Fruit fly (Drosophila melanogaster) whole organism, prepupa: ENCODE data around the gene CG2124.

ENCODE experiments used
- Blimp-1 ChIP-seq: fragments of 200-800 bp; sonication (Bioruptor generic); optimal IDR thresholded peaks from 3 replicates; lab custom pipeline; 2017; ENCODE audit warnings: missing biosample characterization, missing genetic modification characterization, mild to moderate bottlenecking, moderate library complexity, missing genetic modification reagents
- CG10669 ChIP-seq: fragments of 200-800 bp; sonication (Bioruptor generic); optimal IDR thresholded peaks from 3 replicates; lab custom pipeline; 2018; ENCODE audit warnings: missing biosample characterization, mild to moderate bottlenecking, missing genetic modification characterization, moderate library complexity
- CG11294 ChIP-seq: fragments of 200-800 bp; sonication (Bioruptor generic); IDR thresholded peaks from 2 replicates; pipeline ENCODE4 v1.3.6; 2022; ENCODE audit warnings: missing biosample characterization, missing genetic modification characterization
- CG11762 ChIP-seq: fragments of 200-800 bp; sonication (Bioruptor generic); optimal IDR thresholded peaks from 3 replicates; lab custom pipeline; 2016; ENCODE audit warnings: missing biosample characterization, missing genetic modification characterization; ENCODE audit not compliant: insufficient read depth
- CG11902 ChIP-seq: fragments of 200-800 bp; sonication (Bioruptor generic); optimal IDR thresholded peaks from 3 replicates; lab custom pipeline; 2016; ENCODE audit warnings: missing biosample characterization, missing genetic modification characterization
- CG15336 ChIP-seq: fragments of 200-800 bp; sonication (Bioruptor generic); IDR thresholded peaks from 2 replicates; pipeline ENCODE4 v1.3.6; 2022; ENCODE audit warnings: missing biosample characterization, missing genetic modification characterization
- CG1621 ChIP-seq: fragments of 200-800 bp; sonication (Bioruptor generic); optimal IDR thresholded peaks from 3 replicates; lab custom pipeline; 2018; ENCODE audit warnings: missing biosample characterization, mild to moderate bottlenecking, missing genetic modification characterization
- CG16779 ChIP-seq: fragments of 200-800 bp; sonication (Bioruptor generic); optimal IDR thresholded peaks from 3 replicates; lab custom pipeline; 2017; ENCODE audit warnings: missing biosample characterization, mild to moderate bottlenecking, missing genetic modification characterization
- CG3032 ChIP-seq: fragments of 200-800 bp; optimal IDR thresholded peaks from 2 replicates; lab custom pipeline; 2019; ENCODE audit warnings: missing biosample characterization, mild to moderate bottlenecking, missing genetic modification characterization, moderate library complexity
- CG31627 ChIP-seq: fragments of 200-800 bp; sonication (Bioruptor generic); optimal IDR thresholded peaks from 3 replicates; lab custom pipeline; 2016; ENCODE audit warnings: missing biosample characterization, missing genetic modification characterization
- CG32006 ChIP-seq: fragments of 200-800 bp; sonication (Bioruptor generic); optimal IDR thresholded peaks from 3 replicates; lab custom pipeline; 2017; ENCODE audit warnings: missing biosample characterization, mild to moderate bottlenecking, missing genetic modification characterization
- CG34406 ChIP-seq: fragments of 200-800 bp; sonication (Bioruptor generic); optimal IDR thresholded peaks from 3 replicates; lab custom pipeline; 2016; ENCODE audit warnings: missing biosample characterization, missing genetic modification characterization
- CG3919 ChIP-seq: fragments of 200-800 bp; sonication (Bioruptor generic); optimal IDR thresholded peaks from 3 replicates; lab custom pipeline; 2016; ENCODE audit warnings: missing biosample characterization, missing genetic modification characterization
- CG4318 ChIP-seq: fragments of 200-800 bp; sonication (Bioruptor generic); optimal IDR thresholded peaks from 3 replicates; lab custom pipeline; 2017; ENCODE audit warnings: missing biosample characterization, mild to moderate bottlenecking, missing genetic modification characterization
- CG6163 ChIP-seq: fragments of 200-800 bp; sonication (Bioruptor generic); IDR thresholded peaks from 3 replicates; pipeline ENCODE4 v1.3.6; 2022; ENCODE audit warnings: missing biosample characterization, missing genetic modification characterization
- CG6276 ChIP-seq: fragments of 200-800 bp; sonication (Bioruptor generic); optimal IDR thresholded peaks from 2 replicates; lab custom pipeline; 2017; ENCODE audit warnings: missing biosample characterization, mild to moderate bottlenecking, missing genetic modification characterization
- CG6792 ChIP-seq: fragments of 200-800 bp; sonication (Bioruptor generic); optimal IDR thresholded peaks from 3 replicates; lab custom pipeline; 2016; ENCODE audit warnings: missing biosample characterization, missing genetic modification characterization
- CG6808 ChIP-seq: fragments of 200-800 bp; sonication (Bioruptor generic); optimal IDR thresholded peaks from 3 replicates; lab custom pipeline; 2017; ENCODE audit warnings: missing biosample characterization, missing genetic modification characterization, mild to moderate bottlenecking, moderate library complexity, missing genetic modification reagents
- CG6854 ChIP-seq: fragments of 200-800 bp; sonication (Bioruptor generic); optimal IDR thresholded peaks from 2 replicates; lab custom pipeline; 2017; ENCODE audit warnings: missing biosample characterization, mild to moderate bottlenecking, missing genetic modification characterization
- CG7368 ChIP-seq: fragments of 200-800 bp; sonication (Bioruptor generic); optimal IDR thresholded peaks from 3 replicates; lab custom pipeline; 2016; ENCODE audit warnings: missing biosample characterization, missing genetic modification characterization
- CG8119 ChIP-seq: fragments of 200-800 bp; sonication (Bioruptor generic); IDR thresholded peaks from 3 replicates; pipeline ENCODE4 v1.3.6; 2022; ENCODE audit warnings: missing biosample characterization, missing genetic modification characterization
- CG8319 ChIP-seq: fragments of 200-800 bp; sonication (Bioruptor generic); optimal IDR thresholded peaks from 3 replicates; lab custom pipeline; 2016; ENCODE audit warnings: missing biosample characterization, missing genetic modification characterization
- CG8632 ChIP-seq: fragments of 200-800 bp; sonication (Bioruptor generic); optimal IDR thresholded peaks from 3 replicates; lab custom pipeline; 2016; ENCODE audit warnings: missing biosample characterization, missing genetic modification characterization
- CG9139 ChIP-seq: fragments of 200-800 bp; sonication (Bioruptor generic); optimal IDR thresholded peaks from 3 replicates; lab custom pipeline; 2017; ENCODE audit warnings: missing biosample characterization, mild to moderate bottlenecking, missing genetic modification characterization
- Eip78C ChIP-seq: fragments of 200-800 bp; sonication (Bioruptor generic); peaks from one replicate; lab custom pipeline; 2016; ENCODE audit warnings: missing biosample characterization, missing genetic modification characterization
- Ets21C ChIP-seq: fragments of 200-800 bp; sonication (Bioruptor generic); optimal IDR thresholded peaks from 3 replicates; lab custom pipeline; 2016; ENCODE audit warnings: missing biosample characterization, missing genetic modification characterization
- Ets96B ChIP-seq: fragments of 200-800 bp; optimal IDR thresholded peaks from 2 replicates; lab custom pipeline; 2019; ENCODE audit warnings: missing biosample characterization, mild to moderate bottlenecking, missing genetic modification characterization, moderate library complexity
- Hr38 ChIP-seq: sonication (Bioruptor generic); optimal IDR thresholded peaks from 2 replicates; lab custom pipeline; 2016; ENCODE audit warnings: missing biosample characterization, missing genetic modification characterization
- Hr39 ChIP-seq: fragments of 200-800 bp; sonication (Bioruptor generic); optimal IDR thresholded peaks from 2 replicates; lab custom pipeline; 2016; ENCODE audit warnings: missing biosample characterization, missing genetic modification characterization
- Lpt ChIP-seq: fragments of 200-800 bp; sonication (Bioruptor generic); optimal IDR thresholded peaks from 3 replicates; lab custom pipeline; 2016; ENCODE audit warnings: missing biosample characterization, missing genetic modification characterization
- Met ChIP-seq: fragments of 200-800 bp; sonication (Bioruptor generic); optimal IDR thresholded peaks from 3 replicates; lab custom pipeline; 2016; ENCODE audit warnings: missing biosample characterization, missing genetic modification characterization
- Smox ChIP-seq: fragments of 200-800 bp; sonication (Bioruptor generic); optimal IDR thresholded peaks from 3 replicates; lab custom pipeline; 2016; ENCODE audit warnings: missing biosample characterization, missing genetic modification characterization
- Sox102F ChIP-seq: fragments of 200-800 bp; sonication (Bioruptor generic); optimal IDR thresholded peaks from 2 replicates; lab custom pipeline; 2016; ENCODE audit warnings: missing biosample characterization, mild to moderate bottlenecking, missing genetic modification characterization
- Sox14 ChIP-seq: fragments of 200-800 bp; sonication (Bioruptor generic); optimal IDR thresholded peaks from 3 replicates; lab custom pipeline; 2016; ENCODE audit warnings: missing biosample characterization, missing genetic modification characterization
- Sox15 ChIP-seq: fragments of 200-800 bp; sonication (Bioruptor generic); optimal IDR thresholded peaks from 3 replicates; lab custom pipeline; 2016; ENCODE audit warnings: missing biosample characterization, missing genetic modification characterization
- achi ChIP-seq: fragments of 200-800 bp; sonication (Bioruptor generic); optimal IDR thresholded peaks from 3 replicates; lab custom pipeline; 2016; ENCODE audit warnings: missing biosample characterization, missing genetic modification characterization
- acj6 ChIP-seq: fragments of 200-800 bp; sonication (Bioruptor generic); optimal IDR thresholded peaks from 3 replicates; lab custom pipeline; 2016; ENCODE audit warnings: missing biosample characterization, missing genetic modification characterization
- cyc ChIP-seq: fragments of 200-800 bp; sonication (Bioruptor generic); optimal IDR thresholded peaks from 3 replicates; lab custom pipeline; 2016; ENCODE audit warnings: missing biosample characterization, missing genetic modification characterization
- dac ChIP-seq: fragments of 200-800 bp; sonication (Bioruptor generic); optimal IDR thresholded peaks from 2 replicates; lab custom pipeline; 2017; ENCODE audit warnings: missing biosample characterization, mild to moderate bottlenecking, missing genetic modification characterization
- eg ChIP-seq: fragments of 200-800 bp; sonication (Bioruptor generic); IDR thresholded peaks from 3 replicates; pipeline ENCODE4 v1.3.6; 2022; ENCODE audit warnings: missing biosample characterization, missing genetic modification characterization
- esn ChIP-seq: fragments of 200-800 bp; sonication (Bioruptor generic); optimal IDR thresholded peaks from 2 replicates; lab custom pipeline; 2016; ENCODE audit warnings: missing biosample characterization, mild to moderate bottlenecking, missing genetic modification characterization, moderate library complexity
- fkh ChIP-seq: fragments of 200-800 bp; sonication (Bioruptor generic); optimal IDR thresholded peaks from 3 replicates; lab custom pipeline; 2017; ENCODE audit warnings: missing biosample characterization, mild to moderate bottlenecking, missing genetic modification characterization, moderate library complexity
- lz ChIP-seq: fragments of 200-800 bp; sonication (Bioruptor generic); optimal IDR thresholded peaks from 3 replicates; lab custom pipeline; 2016; ENCODE audit warnings: missing biosample characterization, missing genetic modification characterization
- net ChIP-seq: fragments of 200-800 bp; sonication (Bioruptor generic); optimal IDR thresholded peaks from 3 replicates; lab custom pipeline; 2016; ENCODE audit warnings: missing biosample characterization, missing genetic modification characterization
- pdm3 ChIP-seq: fragments of 200-800 bp; sonication (Bioruptor generic); optimal IDR thresholded peaks from 3 replicates; lab custom pipeline; 2016; ENCODE audit warnings: missing biosample characterization, missing genetic modification characterization
- salr ChIP-seq, 2 experiments: fragments of 200-800 bp; sonication (Bioruptor generic); optimal IDR thresholded peaks; 3 replicates each; lab custom pipeline; 2016 to 2018; ENCODE audit warnings: missing biosample characterization in 2 of 2, missing genetic modification characterization in 2 of 2, mild to moderate bottlenecking in 1 of 2
- spab ChIP-seq: fragments of 200-800 bp; sonication (Bioruptor generic); optimal IDR thresholded peaks from 2 replicates; lab custom pipeline; 2017; ENCODE audit warnings: missing biosample characterization, mild to moderate bottlenecking, missing genetic modification characterization, missing genetic modification reagents
- ss ChIP-seq, 2 experiments: fragments of 200-800 bp; sonication (Bioruptor generic); optimal IDR thresholded peaks; 2 replicates in 1 of 2; 3 replicates in 1 of 2; lab custom pipeline; 2017 to 2018; ENCODE audit warnings: mild to moderate bottlenecking in 2 of 2, missing biosample characterization in 2 of 2, missing genetic modification characterization in 2 of 2, moderate library complexity in 1 of 2
- svp ChIP-seq: fragments of 200-800 bp; sonication (Bioruptor generic); peaks from one replicate; lab custom pipeline; 2016; ENCODE audit warnings: missing biosample characterization, missing genetic modification characterization
- topi ChIP-seq: fragments of 200-800 bp; sonication (Bioruptor generic); optimal IDR thresholded peaks from 3 replicates; lab custom pipeline; 2016; ENCODE audit warnings: missing biosample characterization, missing genetic modification characterization
- vri ChIP-seq: fragments of 200-800 bp; sonication (Bioruptor generic); optimal IDR thresholded peaks from 3 replicates; lab custom pipeline; 2016; ENCODE audit warnings: missing biosample characterization, mild to moderate bottlenecking, missing genetic modification characterization

Gene CG2124

dm6 chrX:10570142-10570756 lies 25.7 kb upstream of the CG2124 start:
- TF ChIP-seq Smox (GFP tag; lab: Kevin White, UChicago) (peak; percentile 41), eg (peak; percentile 89), Ets21C (GFP tag; lab: Kevin White, UChicago) (peak; percentile 21), esn (GFP tag; lab: Kevin White, UChicago) (peak; percentile 56), Sox14 (peak; percentile 85), CG6792 (peak; percentile 79), CG8319 (GFP tag; lab: Kevin White, UChicago) (peak; percentile 51), salr (GFP tag; optimal IDR thresholded peaks at IDR 0.05; lab: Kevin White, UChicago) (peak; percentile 73 to 77), Ets96B (tag; lab: Kevin White, UChicago) (peak; percentile 86), CG8632 (GFP tag; lab: Kevin White, UChicago) (peak; percentile 75), CG11902 (GFP tag; lab: Kevin White, UChicago) (peak; percentile 46), CG10669 (peak; percentile 84), CG9139 (peak; percentile 64), fkh (GFP tag; lab: Kevin White, UChicago) (no peak), CG31627 (GFP tag; lab: Kevin White, UChicago) (peak; percentile 40), Hr39 (peak; percentile 57), Eip78C (GFP tag; lab: Kevin White, UChicago) (peak; percentile 96), pdm3 (GFP tag; lab: Kevin White, UChicago) (peak; percentile 87), spab (peak; percentile 82), Lpt (peak; percentile 88), CG16779 (tag; lab: Kevin White, UChicago) (peak; percentile 72), Sox102F (GFP tag; lab: Kevin White, UChicago) (peak; percentile 57), Hr38 (GFP tag; lab: Kevin White, UChicago) (no peak), topi (GFP tag; lab: Kevin White, UChicago) (peak; percentile 55), CG34406 (peak; percentile 59), CG4318 (peak; percentile 89), svp (GFP tag; lab: Kevin White, UChicago) (peak; percentile 91), CG11762 (GFP tag; lab: Kevin White, UChicago) (peak; percentile 68), CG8119 (GFP tag; lab: Robert Waterston, UW) (peak; percentile 94), achi (peak; percentile 85), CG6854 (GFP tag; lab: Kevin White, UChicago) (no peak), vri (GFP tag; lab: Kevin White, UChicago) (peak; percentile 29), CG1621 (peak; percentile 91), CG6276 (GFP tag; lab: Kevin White, UChicago) (peak; percentile 89), CG3032 (tag; lab: Kevin White, UChicago) (peak; percentile 71), Sox15 (GFP tag; lab: Kevin White, UChicago) (peak; percentile 66), Blimp-1 (GFP tag; lab: Kevin White, UChicago) (no peak), CG6808 (peak; percentile 74), CG6163 (GFP tag; lab: Robert Waterston, UW) (peak; percentile 92), Met (GFP tag; lab: Kevin White, UChicago) (peak; percentile 40), lz (GFP tag; lab: Kevin White, UChicago) (peak; percentile 50), ss (GFP tag; optimal IDR thresholded peaks at IDR 0.05; lab: Kevin White, UChicago) (peak; percentile 79 to 83), CG11294 (peak; percentile 67; the same call in 1 of the 2 replicates), dac (peak; percentile 88), CG3919 (GFP tag; lab: Kevin White, UChicago) (peak; percentile 88), CG32006 (GFP tag; lab: Kevin White, UChicago) (peak; percentile 91), cyc (GFP tag; lab: Kevin White, UChicago) (peak; percentile 26), CG7368 (GFP tag; lab: Kevin White, UChicago) (peak; percentile 87), CG15336 (GFP tag; lab: Robert Waterston, UW) (peak; percentile 93), net (GFP tag; lab: Kevin White, UChicago) (peak; percentile 83), acj6 (peak; percentile 84)
